Fruit fly (Drosophila melanogaster) ovary, adult (tissue): ENCODE data around the gene eIF2alpha.

Experiments used
- CG17801 ChIP-seq: fragments of 200-800 bp; optimal IDR thresholded peaks from 2 replicates; lab custom pipeline; 2019; ENCODE audit warnings: missing biosample characterization, mild to moderate bottlenecking, missing genetic modification characterization, moderate library complexity; ENCODE audit not compliant: partially characterized antibody

The eIF2alpha gene

DNA sequence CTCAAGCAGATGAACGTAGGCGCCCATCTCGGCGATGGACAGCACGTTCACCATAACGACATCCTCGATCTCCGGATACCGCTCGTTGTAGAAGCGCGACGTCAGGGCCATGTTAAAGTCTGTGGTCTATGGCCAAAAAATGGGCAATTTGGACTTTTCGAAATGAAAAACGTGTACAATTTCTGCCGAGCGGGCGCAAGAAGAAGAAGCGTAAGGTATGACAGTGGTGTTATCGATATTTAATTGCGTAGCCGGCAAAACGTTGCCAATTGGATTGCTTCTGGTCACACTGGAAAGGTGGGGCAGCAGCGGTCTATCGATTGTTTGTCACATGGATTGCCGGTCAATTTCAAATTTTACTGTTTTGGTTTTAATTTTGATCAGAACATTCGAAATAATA is at the start of gene eIF2alpha:
Gene eIF2alpha (minus strand): TSS at position 225 of the 400 bp plus-strand sequence.
- peak; percentile 56 for TF ChIP-seq CG17801

DNA sequence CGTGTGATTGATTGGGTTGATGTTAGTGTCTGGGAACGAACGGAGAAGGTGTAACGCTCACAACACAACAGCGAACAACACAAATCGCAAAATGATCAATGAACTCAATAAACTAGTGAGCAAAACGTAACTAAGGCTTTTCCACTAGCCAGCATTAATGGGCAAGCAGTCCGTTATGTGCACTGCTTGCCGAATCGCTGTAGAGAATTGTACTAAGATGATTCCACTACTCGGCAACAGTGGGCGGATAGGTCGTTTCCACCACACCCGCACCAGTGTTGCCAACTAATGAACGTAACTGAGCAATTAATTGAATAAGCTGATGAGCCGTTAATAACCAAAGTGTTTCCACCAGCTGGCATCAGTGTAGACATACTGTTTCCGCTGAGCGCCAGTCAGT is 37.7 kb upstream of the eIF2alpha start:
- TF ChIP-seq CG17801: no peak

DNA sequence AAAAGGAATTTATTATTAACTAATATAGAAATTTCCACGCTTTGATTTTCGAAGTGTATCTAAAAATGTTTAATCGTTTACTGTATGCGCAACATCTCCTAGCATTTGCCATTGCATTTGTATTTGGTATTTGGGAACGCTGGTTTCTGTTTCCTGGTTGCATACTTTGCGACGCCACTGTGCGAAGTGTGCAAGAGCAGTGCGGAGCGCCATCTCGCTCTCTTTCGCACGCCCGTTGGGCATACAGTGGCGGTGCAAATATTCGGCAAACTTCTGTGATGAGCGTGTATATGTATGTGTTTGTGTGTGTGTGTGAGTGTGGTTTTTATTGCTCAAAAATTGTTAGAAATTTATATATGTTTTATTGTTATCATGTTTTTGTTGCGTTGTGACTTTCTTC is 11.8 kb upstream of the eIF2alpha start:
- TF ChIP-seq CG17801: no peak

DNA sequence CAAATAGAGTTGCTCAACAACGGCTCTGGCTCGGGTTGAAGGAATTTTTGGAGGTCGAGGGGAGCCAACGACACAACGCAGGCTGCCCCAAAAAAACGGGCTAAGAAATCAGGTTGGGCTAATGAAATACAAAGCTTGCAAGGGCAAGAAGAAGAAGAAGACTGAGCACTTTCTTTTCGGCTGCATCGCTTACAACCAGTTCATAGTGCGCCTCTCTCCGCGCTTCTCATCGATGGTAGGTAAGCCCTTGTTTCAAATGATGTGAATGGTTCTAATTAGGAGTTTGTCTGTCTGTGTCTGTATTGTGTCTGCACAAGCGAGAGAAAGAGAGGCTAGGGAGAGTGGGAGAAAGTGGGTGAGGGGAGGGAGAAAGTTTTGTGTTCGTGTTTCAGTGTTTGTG is 9.8 kb upstream of the eIF2alpha start:
- no peak for TF ChIP-seq CG17801

DNA sequence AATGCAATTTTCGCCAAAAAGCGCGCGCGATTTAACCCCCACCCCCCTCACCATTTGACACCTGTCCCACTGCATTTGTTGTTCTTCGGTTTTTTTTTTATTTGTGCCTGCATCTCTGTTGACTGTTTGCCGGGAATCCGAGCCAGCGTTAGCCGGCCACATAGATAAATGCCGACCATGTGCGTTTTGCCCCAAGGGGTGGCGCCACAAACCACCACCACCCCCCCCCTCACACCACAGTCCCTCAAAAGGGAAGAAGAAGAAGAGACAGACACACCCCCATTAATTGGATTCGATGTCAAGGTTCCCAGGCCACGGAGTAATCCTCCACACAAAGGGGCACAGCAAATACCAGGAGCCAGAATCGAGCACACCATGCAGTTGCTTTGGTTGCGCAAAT is 2.5 kb upstream of the eIF2alpha start:
- no peak for TF ChIP-seq CG17801

DNA sequence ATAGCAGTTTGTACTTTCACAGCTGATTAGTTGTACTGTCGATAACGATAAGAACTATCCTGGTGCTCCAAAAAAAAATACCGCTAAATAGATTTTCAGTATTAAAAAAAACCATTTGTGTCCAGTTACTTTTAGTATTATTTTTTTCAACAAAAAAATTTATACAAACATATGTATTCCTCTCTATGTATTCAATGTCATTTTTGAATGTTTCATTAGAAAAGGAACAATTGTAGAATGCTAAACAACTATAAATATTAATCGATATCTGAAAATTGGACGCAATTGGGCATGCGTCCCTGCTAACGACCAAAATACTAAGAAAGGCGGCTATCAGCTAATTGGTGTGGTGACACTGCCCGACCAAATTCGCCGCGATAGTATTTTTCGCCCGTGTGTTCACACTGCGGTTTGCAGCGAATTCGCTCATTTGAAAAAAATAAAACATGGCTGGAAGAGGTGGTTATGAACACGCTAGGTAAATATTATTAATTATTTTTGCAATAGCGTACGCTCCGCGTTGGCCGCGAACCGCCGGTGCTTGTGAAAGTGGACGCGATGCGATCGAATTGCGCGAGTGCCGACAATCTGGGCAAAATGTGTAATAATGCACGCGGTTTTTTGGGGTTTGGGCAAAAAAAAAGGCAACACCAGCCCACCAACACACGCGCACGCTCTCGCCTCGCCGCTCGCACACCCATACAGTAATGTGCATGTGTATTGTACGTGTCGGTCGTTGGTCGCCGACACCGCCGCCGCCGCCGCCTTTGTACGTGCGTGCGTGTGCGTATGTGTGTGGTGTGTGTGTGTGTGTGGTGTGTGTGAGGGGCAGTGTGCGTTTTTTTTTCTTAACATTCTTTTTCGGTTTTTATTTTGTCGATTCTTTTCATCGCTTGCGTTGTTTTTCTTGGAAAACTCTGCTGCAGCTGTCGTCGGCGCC is 1.7 kb upstream of the eIF2alpha start, which contains the start of the genes CG34015 and eIF4H1:
Gene CG34015 (minus strand): TSS at position 51 of the 940 bp plus-strand sequence.
Gene eIF4H1 (plus strand): TSS at position 414 of the 940 bp plus-strand sequence.
- TF ChIP-seq CG17801: no peak

DNA sequence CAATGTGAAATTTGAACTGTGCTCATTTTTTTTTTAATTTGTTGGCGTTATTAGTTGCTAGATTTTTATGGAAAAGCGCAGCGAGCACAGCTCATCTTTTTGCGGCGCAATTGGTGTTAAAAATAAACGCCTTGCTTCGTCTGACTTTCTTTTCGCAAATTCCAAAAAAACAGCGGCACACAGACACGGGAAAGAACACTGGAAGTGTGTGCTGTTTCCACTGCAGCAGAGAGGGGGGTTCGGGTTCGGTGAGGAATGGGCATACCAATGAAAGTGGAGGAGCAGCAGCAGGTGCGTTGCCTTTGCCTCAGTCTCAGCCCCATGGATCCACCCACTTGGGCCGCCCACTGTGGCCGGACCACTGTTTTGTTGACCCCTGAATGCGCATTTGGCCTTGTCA is 4.4 kb downstream of the eIF2alpha start:
- TF ChIP-seq CG17801: no peak

DNA sequence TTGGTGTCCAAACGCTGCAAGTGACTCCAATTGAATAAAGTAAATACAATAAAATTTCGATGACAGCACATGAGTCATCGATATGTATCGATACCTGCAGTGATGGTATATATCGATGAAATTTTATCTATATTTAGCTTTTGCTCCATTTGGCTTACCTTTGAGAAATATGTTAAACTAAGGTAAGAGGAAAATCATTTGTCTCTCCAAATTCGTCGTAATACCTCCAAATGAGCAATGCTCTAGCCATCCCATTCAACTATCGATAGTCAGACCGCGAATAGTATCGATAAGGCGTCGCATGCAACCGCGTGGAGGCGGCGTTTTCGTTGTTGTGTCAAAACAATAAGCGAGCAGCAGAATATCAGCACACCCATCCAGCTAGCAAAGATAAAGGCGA is 5.5 kb downstream of the eIF2alpha start, which contains the start of the genes Cdc50 and rngo:
Gene Cdc50 (minus strand): TSS at position 52 of the 400 bp plus-strand sequence.
Gene rngo (plus strand): TSS at position 189 of the 400 bp plus-strand sequence.
- TF ChIP-seq CG17801: peak; percentile 46

DNA sequence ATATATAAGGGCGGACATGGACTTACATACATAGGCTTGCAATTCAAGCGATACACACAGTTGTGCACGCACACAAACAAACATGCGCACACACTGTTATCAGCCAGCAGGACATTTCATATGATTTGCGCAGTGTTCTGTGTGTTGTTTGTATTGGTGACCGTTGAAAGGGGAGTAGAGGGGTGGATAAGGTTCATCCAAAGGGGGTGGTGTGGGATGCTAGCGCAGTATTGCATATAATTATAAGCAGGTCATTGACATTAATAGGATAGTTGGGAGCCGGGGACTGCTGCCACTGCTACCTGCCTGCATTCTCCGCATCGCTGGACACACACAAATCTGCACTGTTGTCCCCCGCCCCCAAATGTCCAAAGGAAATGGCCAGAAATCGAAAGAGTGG is 18.3 kb downstream of the eIF2alpha start:
- TF ChIP-seq CG17801: no peak

DNA sequence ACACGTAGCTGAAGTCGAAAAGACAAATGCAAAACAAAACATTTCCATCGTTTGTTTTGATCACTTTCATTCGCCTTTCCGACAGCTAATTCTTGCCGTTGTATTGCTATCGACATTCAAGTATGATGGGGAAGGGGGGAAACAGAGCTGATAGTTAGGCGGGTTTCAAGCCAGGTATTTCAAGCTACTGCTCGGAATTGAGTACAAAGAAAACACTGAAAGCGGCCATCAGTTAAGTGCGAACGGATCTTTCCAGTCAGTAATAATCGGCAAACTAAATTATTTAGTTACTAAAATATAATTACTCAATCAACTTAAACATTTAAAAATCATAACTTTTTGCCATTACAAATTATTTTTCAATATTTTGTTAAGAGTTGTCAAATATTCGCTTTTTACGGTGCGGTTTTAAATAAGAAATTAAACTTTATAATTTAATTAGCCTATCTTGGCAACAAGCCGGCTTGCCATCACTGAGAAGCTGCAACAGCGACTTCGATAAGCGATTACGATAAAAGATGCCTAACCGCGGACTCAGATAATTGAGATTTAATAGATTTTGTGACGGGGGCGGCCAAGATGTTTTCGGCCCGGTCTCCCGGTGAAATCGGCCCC is 18.9 kb downstream of the eIF2alpha start:
- TF ChIP-seq CG17801: no peak

DNA sequence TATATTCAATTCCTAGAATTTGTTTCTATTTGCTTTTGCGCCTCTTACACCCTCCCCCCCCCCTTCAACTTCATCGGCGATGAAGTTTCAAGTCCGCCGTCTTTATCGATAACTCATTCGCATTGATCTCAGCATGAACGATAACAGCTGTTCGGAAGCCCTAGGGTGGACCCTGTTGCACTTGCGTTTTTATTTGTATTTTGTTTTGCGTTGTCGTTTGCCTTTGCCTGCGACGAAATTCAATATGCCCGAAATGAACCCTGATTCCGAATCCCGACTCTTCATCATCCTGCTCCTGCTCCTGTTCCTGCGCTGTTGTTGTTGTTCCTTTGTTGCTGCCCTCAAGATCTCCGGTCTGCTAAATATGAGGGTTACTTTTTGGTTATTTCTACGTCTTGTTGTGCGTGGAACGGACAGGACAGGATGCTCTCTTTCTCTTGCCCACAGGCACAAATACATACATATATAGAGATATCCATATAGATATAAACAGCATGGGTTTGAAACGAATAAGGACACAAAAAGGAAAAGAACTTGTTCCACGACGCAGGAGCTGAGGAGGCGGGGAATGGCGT is 20.2 kb downstream of the eIF2alpha start:
- TF ChIP-seq CG17801: no peak

DNA sequence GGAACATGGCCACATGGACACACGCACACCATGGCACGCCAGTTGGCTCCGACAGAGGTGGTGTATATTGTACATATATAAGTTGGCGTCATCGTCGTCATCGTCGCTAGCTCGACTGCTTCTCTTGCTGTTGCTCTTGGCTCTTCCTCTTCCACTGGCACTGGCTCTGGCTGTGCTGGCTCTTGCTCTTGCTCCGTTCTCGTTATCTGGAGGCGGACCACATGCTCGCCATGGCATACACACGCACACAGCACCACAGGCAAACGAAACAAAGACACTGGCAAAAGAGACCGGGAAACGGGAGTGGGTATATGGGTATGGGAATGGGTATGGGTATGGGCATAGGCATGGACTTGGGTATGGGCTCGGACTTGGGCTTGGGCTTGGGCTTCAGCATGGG is 21.6 kb downstream of the eIF2alpha start:
- TF ChIP-seq CG17801: no peak

DNA sequence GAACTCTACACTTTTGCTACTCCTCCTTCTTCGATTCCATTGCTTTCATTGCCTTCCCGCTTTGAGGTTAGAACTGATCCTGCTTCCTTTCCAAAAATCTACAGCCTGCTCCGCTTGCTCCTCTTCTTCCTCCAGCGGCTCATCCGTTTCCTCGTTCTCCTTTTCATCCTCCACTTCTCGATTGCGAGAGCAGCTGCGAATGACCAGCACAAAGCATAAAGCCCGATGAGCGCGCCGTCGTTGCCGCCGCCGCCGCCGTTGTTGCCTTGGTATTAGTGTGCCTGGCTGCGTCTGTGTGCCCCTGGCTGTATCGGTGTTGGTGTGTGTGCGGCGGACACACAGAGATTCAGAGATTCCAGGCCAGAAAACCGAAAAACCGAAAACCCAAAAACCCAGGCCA is 22.5 kb downstream of the eIF2alpha start:
- no peak for TF ChIP-seq CG17801

DNA sequence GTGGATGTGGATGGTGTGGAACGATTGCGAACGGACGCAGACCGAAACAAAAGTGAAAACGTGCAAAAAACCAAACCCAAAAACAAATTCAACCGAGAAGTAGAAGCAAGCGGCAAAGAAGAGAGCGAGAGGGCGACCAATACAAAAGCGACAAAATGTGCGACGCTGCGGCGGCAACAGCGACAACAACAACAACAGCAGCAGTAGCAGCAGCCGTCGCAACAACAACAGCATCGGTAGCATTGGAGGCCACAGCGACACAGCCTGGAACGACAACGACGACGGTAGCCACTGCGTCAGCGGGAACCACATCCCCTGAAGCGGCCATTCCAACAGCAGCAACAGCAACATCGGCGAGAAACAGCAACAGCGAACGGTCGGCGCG is 23.7 kb downstream of the eIF2alpha start:
- peak; percentile 36 for TF ChIP-seq CG17801

DNA sequence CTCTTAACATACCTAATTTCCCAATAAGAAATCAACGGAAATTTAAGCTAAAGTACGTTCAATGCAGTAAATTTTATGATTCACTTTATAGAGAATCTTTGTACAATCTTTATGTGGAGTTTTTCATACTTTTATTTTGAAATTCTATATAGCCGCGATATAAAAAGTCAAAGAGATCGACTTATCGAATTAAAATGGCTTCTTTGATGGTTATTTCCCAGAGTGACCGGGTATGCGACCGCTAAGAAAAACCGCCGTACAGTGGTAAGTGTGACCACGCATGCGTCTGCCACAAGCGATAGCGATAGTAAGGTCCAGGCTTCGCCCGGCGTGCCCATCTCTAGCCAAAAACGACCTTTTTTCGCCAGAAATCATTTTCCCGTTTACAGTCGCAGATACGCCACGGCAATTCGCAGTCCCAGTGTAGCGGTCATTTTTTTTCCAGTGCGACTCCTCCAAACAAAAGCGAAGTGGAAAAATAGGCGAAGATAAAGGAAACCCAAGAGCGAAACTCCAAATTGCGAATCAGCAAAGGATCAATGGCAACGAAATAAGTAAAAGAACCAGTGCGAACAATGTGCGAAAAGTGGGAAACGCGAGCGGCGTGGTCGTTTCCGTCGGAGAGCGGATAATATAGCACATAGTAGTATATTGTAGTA is 24.2 kb downstream of the eIF2alpha start, which contains the start of gene hang:
Gene hang (plus strand): TSS at position 366 of the 659 bp plus-strand sequence.
- peak; percentile 37 for TF ChIP-seq CG17801

DNA sequence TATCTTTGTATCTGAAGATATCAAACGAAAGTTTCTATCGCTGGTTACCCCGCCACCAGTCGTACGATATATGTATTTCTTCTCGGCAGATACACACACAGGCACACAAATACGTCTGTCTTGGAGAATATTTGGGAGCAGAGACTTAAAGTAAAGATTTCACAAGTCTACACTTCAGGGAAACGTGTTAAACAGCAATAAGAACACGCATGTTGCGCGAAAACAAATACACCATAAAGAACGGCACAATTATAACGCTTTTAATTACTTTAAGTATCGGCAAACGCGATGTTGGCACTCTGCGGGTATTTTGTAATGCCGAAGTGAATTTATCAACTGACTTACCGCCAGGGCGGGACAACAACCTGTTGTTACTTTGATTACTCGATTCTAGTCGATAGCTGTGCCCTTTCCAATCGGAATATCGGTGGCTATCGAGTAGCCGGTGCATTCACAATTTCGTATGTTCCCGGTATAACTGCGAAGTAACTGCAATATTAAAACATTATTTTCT is 24.8 kb downstream of the eIF2alpha start, which contains the start of gene AnxB11:
Gene AnxB11 (minus strand): TSS at position 367 of the 514 bp plus-strand sequence.
- TF ChIP-seq CG17801: no peak
